Fruit fly (Drosophila melanogaster) whole organism, adult: Measurements from ENCODE around the gene ome.

Experiments
- CG11617 ChIP-seq: fragments of 200-800 bp; sonication (Bioruptor generic); optimal IDR thresholded peaks from 2 replicates; lab custom pipeline; 2017; ENCODE audit warnings: mild to moderate bottlenecking, missing biosample characterization, missing genetic modification reagents, missing genetic modification characterization
- CG12768 ChIP-seq: fragments of 200-800 bp; sonication (Bioruptor generic); optimal IDR thresholded peaks from 2 replicates; lab custom pipeline; 2017; ENCODE audit warnings: missing biosample characterization, missing genetic modification characterization, mild to moderate bottlenecking, moderate library complexity, missing genetic modification reagents
- CG14711 ChIP-seq: fragments of 200-800 bp; sonication (Bioruptor generic); optimal IDR thresholded peaks from 2 replicates; lab custom pipeline; 2018; ENCODE audit warnings: missing biosample characterization, mild to moderate bottlenecking, missing genetic modification characterization, moderate library complexity
- CG1620 ChIP-seq: fragments of 200-800 bp; sonication (Bioruptor generic); optimal IDR thresholded peaks from 2 replicates; lab custom pipeline; 2016; ENCODE audit warnings: missing biosample characterization, missing genetic modification characterization
- CG33017 ChIP-seq: fragments of 200-800 bp; sonication (Bioruptor generic); optimal IDR thresholded peaks from 2 replicates; lab custom pipeline; 2018; ENCODE audit warnings: missing biosample characterization, mild to moderate bottlenecking, missing genetic modification characterization, moderate library complexity
- CG5204 ChIP-seq: fragments of 200-800 bp; sonication (Bioruptor generic); optimal IDR thresholded peaks from 2 replicates; lab custom pipeline; 2016; ENCODE audit warnings: missing biosample characterization, missing genetic modification characterization
- CG7045 ChIP-seq: fragments of 200-800 bp; sonication (Bioruptor generic); optimal IDR thresholded peaks from 2 replicates; lab custom pipeline; 2017; ENCODE audit warnings: missing biosample characterization, mild to moderate bottlenecking, missing genetic modification characterization
- CG7101 ChIP-seq: fragments of 200-800 bp; sonication (Bioruptor generic); optimal IDR thresholded peaks from 2 replicates; lab custom pipeline; 2018; ENCODE audit warnings: missing biosample characterization, mild to moderate bottlenecking, missing genetic modification characterization, moderate library complexity
- Clk ChIP-seq: fragments of 200-800 bp; sonication (Bioruptor generic); optimal IDR thresholded peaks from 2 replicates; lab custom pipeline; 2017; ENCODE audit warnings: missing biosample characterization, missing genetic modification characterization
- Crg-1 ChIP-seq: fragments of 200-800 bp; sonication (Bioruptor generic); optimal IDR thresholded peaks from 2 replicates; lab custom pipeline; 2016; ENCODE audit warnings: missing biosample characterization, missing genetic modification characterization
- Hr96 ChIP-seq: fragments of 200-800 bp; sonication (Bioruptor generic); optimal IDR thresholded peaks from 2 replicates; lab custom pipeline; 2016; ENCODE audit warnings: missing biosample characterization, missing genetic modification characterization
- Mnt ChIP-seq: fragments of 200-800 bp; sonication (Bioruptor generic); optimal IDR thresholded peaks from 2 replicates; lab custom pipeline; 2016; ENCODE audit warnings: missing biosample characterization, mild to moderate bottlenecking, missing genetic modification characterization
- bab1 ChIP-seq: fragments of 200-800 bp; sonication (Bioruptor generic); optimal IDR thresholded peaks from 3 replicates; lab custom pipeline; 2019; ENCODE audit warnings: missing biosample characterization, mild to moderate bottlenecking, missing genetic modification characterization, moderate library complexity
- cic ChIP-seq: fragments of 200-800 bp; sonication (Bioruptor generic); optimal IDR thresholded peaks from 2 replicates; lab custom pipeline; 2017; ENCODE audit warnings: missing biosample characterization, mild to moderate bottlenecking, missing genetic modification characterization, moderate library complexity
- cnc ChIP-seq, 2 experiments: fragments of >200 bp; optimal IDR thresholded peaks; 2 replicates each; lab custom pipeline; 2017
- kay ChIP-seq: fragments of 200-800 bp; sonication (Bioruptor generic); peaks from one replicate; lab custom pipeline; 2016; ENCODE audit warnings: missing biosample characterization, missing genetic modification characterization, borderline replicate concordance
- ovo ChIP-seq: fragments of 200-800 bp; sonication (Bioruptor generic); optimal IDR thresholded peaks from 2 replicates; lab custom pipeline; 2016; ENCODE audit warnings: missing biosample characterization, missing genetic modification characterization
- pad ChIP-seq: fragments of 200-800 bp; sonication (Bioruptor generic); optimal IDR thresholded peaks from 3 replicates; lab custom pipeline; 2017; ENCODE audit warnings: missing biosample characterization, missing genetic modification characterization, mild to moderate bottlenecking, moderate library complexity, missing genetic modification reagents
- tj ChIP-seq: fragments of 200-800 bp; sonication (Bioruptor generic); optimal IDR thresholded peaks from 3 replicates; lab custom pipeline; 2017; ENCODE audit warnings: missing biosample characterization, mild to moderate bottlenecking, missing genetic modification characterization, moderate library complexity
- toe ChIP-seq: fragments of 200-800 bp; sonication (Bioruptor generic); optimal IDR thresholded peaks from 2 replicates; lab custom pipeline; 2016; ENCODE audit warnings: missing biosample characterization, missing genetic modification characterization

Gene ome

dm6 chr3L:14657485-14658054, 15.1 kb upstream of the ome start:
- TF ChIP-seq CG5204 (GFP tag; lab: Kevin White, UChicago), result no peak
- no peak for TF ChIP-seq CG1620 (GFP tag; lab: Kevin White, UChicago)
- TF ChIP-seq CG33017 (tag; lab: Kevin White, UChicago), result no peak
- TF ChIP-seq tj (GFP tag; lab: Kevin White, UChicago), result no peak
- TF ChIP-seq Crg-1 (GFP tag; lab: Kevin White, UChicago), result no peak
- no peak for TF ChIP-seq Clk (GFP tag; lab: Kevin White, UChicago)
- no peak for TF ChIP-seq Mnt (GFP tag; lab: Kevin White, UChicago)
- no peak for TF ChIP-seq kay
- no peak for TF ChIP-seq pad
- TF ChIP-seq toe (GFP tag; lab: Kevin White, UChicago), result no peak
- TF ChIP-seq CG7045, result no peak
- no peak for TF ChIP-seq CG7101 (tag; lab: Kevin White, UChicago)
- TF ChIP-seq ovo, result no peak

dm6 chr3L:14659954-14660907, 12.4 kb upstream of the ome start:
- TF ChIP-seq kay (no peak), CG11617 (GFP tag; lab: Kevin White, UChicago) (no peak), Crg-1 (GFP tag; lab: Kevin White, UChicago) (no peak), cnc (optimal IDR thresholded peaks at IDR 0.05; lab: Kevin White, UChicago) (no peak), CG12768 (no peak)

- TF ChIP-seq toe (GFP tag; lab: Kevin White, UChicago), result no peak
- TF ChIP-seq CG7045, result no peak
- TF ChIP-seq CG33017 (tag; lab: Kevin White, UChicago), result no peak
- no peak for TF ChIP-seq CG7101 (tag; lab: Kevin White, UChicago)
- TF ChIP-seq CG5204 (GFP tag; lab: Kevin White, UChicago), result no peak
- TF ChIP-seq kay, result no peak
- TF ChIP-seq CG11617 (GFP tag; lab: Kevin White, UChicago), result no peak
- no peak for TF ChIP-seq CG12768
- no peak for TF ChIP-seq pad
- no peak for TF ChIP-seq Clk (GFP tag; lab: Kevin White, UChicago)
- no peak for TF ChIP-seq tj (GFP tag; lab: Kevin White, UChicago)
- no peak for TF ChIP-seq CG1620 (GFP tag; lab: Kevin White, UChicago)
- TF ChIP-seq bab1 (GFP tag; lab: Kevin White, UChicago), result no peak
- no peak for TF ChIP-seq Crg-1 (GFP tag; lab: Kevin White, UChicago)
- no peak for TF ChIP-seq CG14711 (tag; lab: Kevin White, UChicago)
- TF ChIP-seq cic (GFP tag; lab: Kevin White, UChicago), result no peak
Measured at dm6 chr3L:14661567-14662258, 10.9 kb upstream of the ome start.

- TF ChIP-seq Hr96 (GFP tag; lab: Kevin White, UChicago), result no peak
Measured at dm6 chr3L:14663750-14664149, 8.9 kb upstream of the ome start.

dm6 chr3L:14664390-14664789, 8.2 kb upstream of the ome start:
- TF ChIP-seq CG33017 (tag; lab: Kevin White, UChicago) (no peak), Crg-1 (GFP tag; lab: Kevin White, UChicago) (no peak), CG7045 (no peak), CG5204 (GFP tag; lab: Kevin White, UChicago) (no peak), CG14711 (tag; lab: Kevin White, UChicago) (no peak), CG11617 (GFP tag; lab: Kevin White, UChicago) (no peak), CG12768 (no peak), CG7101 (tag; lab: Kevin White, UChicago) (no peak), cic (GFP tag; lab: Kevin White, UChicago) (no peak), CG1620 (GFP tag; lab: Kevin White, UChicago) (no peak), Clk (GFP tag; lab: Kevin White, UChicago) (no peak), bab1 (GFP tag; lab: Kevin White, UChicago) (no peak), toe (GFP tag; lab: Kevin White, UChicago) (no peak), Mnt (GFP tag; lab: Kevin White, UChicago) (no peak), cnc (optimal IDR thresholded peaks at IDR 0.05; lab: Kevin White, UChicago) (no peak), kay (no peak), pad (no peak), Hr96 (GFP tag; lab: Kevin White, UChicago) (no peak)

- no peak for TF ChIP-seq ovo
- TF ChIP-seq CG11617 (GFP tag; lab: Kevin White, UChicago), result no peak
- TF ChIP-seq bab1 (GFP tag; lab: Kevin White, UChicago), result peak; percentile 16
- no peak for TF ChIP-seq cnc (optimal IDR thresholded peaks at IDR 0.05; lab: Kevin White, UChicago)
- peak; percentile 39 for TF ChIP-seq CG14711 (tag; lab: Kevin White, UChicago)
- no peak for TF ChIP-seq Clk (GFP tag; lab: Kevin White, UChicago)
- TF ChIP-seq CG12768, result no peak
- peak; percentile 9 for TF ChIP-seq CG7101 (tag; lab: Kevin White, UChicago)
- TF ChIP-seq pad, result no peak
- TF ChIP-seq CG1620 (GFP tag; lab: Kevin White, UChicago), result no peak
- no peak for TF ChIP-seq cic (GFP tag; lab: Kevin White, UChicago)
- no peak for TF ChIP-seq CG5204 (GFP tag; lab: Kevin White, UChicago)
- TF ChIP-seq CG33017 (tag; lab: Kevin White, UChicago), result no peak
Measured at dm6 chr3L:14665802-14666351, 6.8 kb upstream of the ome start.
